Fruit fly (Drosophila melanogaster) whole organism, prepupa: ENCODE data around the gene RhoGEF3.

Experiments
- CG16779 ChIP-seq: fragments of 200-800 bp; sonication (Bioruptor generic); optimal IDR thresholded peaks from 3 replicates; lab custom pipeline; 2017; ENCODE audit warnings: missing biosample characterization, mild to moderate bottlenecking, missing genetic modification characterization
- Hr38 ChIP-seq: sonication (Bioruptor generic); optimal IDR thresholded peaks from 2 replicates; lab custom pipeline; 2016; ENCODE audit warnings: missing biosample characterization, missing genetic modification characterization
- lz ChIP-seq: fragments of 200-800 bp; sonication (Bioruptor generic); optimal IDR thresholded peaks from 3 replicates; lab custom pipeline; 2016; ENCODE audit warnings: missing biosample characterization, missing genetic modification characterization
- salr ChIP-seq, 2 experiments: fragments of 200-800 bp; sonication (Bioruptor generic); optimal IDR thresholded peaks; 3 replicates each; lab custom pipeline; 2016 to 2018; ENCODE audit warnings: missing biosample characterization in 2 of 2, missing genetic modification characterization in 2 of 2, mild to moderate bottlenecking in 1 of 2

DNA sequence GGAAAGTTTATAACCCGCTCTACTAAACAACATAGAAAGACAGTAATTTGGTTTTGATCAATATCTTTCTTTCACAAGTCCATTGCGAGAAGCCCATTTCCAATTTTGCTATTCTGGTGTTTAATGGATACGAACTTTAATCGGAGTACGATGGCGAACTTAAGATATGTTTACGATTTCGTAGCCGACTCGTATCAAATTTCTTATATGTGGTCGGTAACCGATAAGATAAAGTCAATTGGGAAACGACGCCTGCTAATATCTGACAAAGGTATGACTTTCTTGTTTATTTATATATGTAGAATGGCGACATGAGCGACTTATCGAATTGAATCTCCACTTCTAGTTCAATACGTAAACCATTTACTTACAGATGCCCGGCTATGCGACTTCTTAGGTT, 60.9 kb downstream of the RhoGEF3 start:
- no peak for TF ChIP-seq lz (GFP tag; lab: Kevin White, UChicago)
- TF ChIP-seq CG16779 (tag; lab: Kevin White, UChicago): no peak
- TF ChIP-seq Hr38: no peak
- no peak for TF ChIP-seq salr (GFP tag; optimal IDR thresholded peaks at IDR 0.05; lab: Kevin White, UChicago)
